Worm (Caenorhabditis elegans): ENCODE measurements around the gene pes-10.

Gene pes-10

DNA sequence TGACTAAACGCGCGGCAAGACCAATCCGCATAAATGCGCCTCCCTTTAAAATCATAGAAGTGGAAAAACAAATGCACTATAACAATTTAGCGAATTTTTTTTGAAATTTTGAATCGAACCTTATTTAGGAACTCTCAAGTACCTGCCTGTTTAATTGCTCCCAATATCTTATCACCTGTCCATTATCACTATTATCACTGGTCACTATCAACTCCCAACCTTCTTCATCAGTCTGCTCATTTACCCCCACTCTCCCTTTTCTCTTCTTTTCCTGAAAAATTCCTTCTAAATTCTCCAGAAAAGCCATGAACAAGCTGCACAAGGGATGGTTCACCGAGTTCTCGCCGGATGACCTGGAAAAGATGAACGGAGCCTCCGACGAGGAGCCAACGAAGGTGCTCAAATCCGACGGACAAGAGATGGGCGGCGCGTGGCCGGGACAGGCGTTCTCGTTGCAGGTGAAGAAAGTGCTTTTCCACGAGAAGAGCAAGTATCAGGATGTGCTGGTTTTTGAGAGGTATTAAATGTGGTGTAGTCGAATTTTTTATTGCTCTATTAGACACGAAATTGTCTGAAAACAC, 40.9 kb downstream of the pes-10 start, which contains the start of gene spds-1:
spds-1 (plus strand) TSS at position 298 of the 581 bp plus-strand sequence.
- peak; percentile 59 for TF ChIP-seq elt-2 (tag; optimal IDR thresholded peaks at IDR 0.05)
- no peak for TF ChIP-seq lsy-12 (tag; optimal IDR thresholded peaks at IDR 0.05)
- TF ChIP-seq nhr-12 (tag; optimal IDR thresholded peaks at IDR 0.05): no peak
- TF ChIP-seq pqm-1 (tag; optimal IDR thresholded peaks at IDR 0.05): peak; percentile 28

DNA sequence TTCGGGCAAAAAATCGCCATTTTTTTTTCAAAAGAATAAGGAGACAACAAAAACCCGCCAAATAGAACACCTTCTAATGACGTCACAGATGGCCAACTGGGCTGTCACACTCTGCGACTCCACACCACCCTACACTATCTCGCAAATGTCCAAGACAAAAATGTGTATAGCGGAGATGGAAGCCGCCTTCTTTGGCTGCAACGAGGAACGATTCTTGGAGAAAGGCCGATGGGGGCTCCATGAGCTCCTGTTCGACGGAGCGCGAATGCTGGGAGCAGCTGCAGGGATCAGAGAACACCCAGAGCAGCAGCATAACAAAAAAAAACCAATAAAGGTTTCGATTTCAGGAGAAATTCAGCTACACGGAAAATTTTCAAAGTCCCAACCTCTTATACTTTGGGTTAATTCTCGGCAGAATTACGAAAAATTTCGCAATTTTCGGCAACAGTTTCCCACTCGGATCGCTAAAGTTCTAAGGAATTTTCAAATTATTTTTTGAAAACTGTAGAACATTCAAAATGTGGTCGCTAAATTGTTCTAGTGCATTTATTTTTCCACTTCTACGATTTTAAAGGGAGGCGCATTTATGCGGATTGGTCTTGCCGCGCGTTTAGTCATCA, 41.8 kb downstream of the pes-10 start:
- no peak for TF ChIP-seq nhr-67 (tag; optimal IDR thresholded peaks at IDR 0.05)
- peak; percentile 21 for TF ChIP-seq pha-4 (tag; optimal IDR thresholded peaks at IDR 0.05)
- no peak for TF ChIP-seq nhr-43 (tag; optimal IDR thresholded peaks at IDR 0.05; ENCODE audit: poor library complexity, severe bottlenecking)
- TF ChIP-seq eor-1 (tag; optimal IDR thresholded peaks at IDR 0.05): no peak
- peak; percentile 72 for TF ChIP-seq nfya-1 (tag; optimal IDR thresholded peaks at IDR 0.05; ENCODE audit: insufficient read depth)
- no peak for TF ChIP-seq elt-1 (tag; optimal IDR thresholded peaks at IDR 0.05)
- no peak for TF ChIP-seq pqm-1 (tag; optimal IDR thresholded peaks at IDR 0.05)
- no peak for TF ChIP-seq lsy-12 (tag; optimal IDR thresholded peaks at IDR 0.05)
- no peak for TF ChIP-seq zag-1 (tag; optimal IDR thresholded peaks at IDR 0.05)
- no peak for TF ChIP-seq aly-2 (tag; optimal IDR thresholded peaks at IDR 0.05)
- no peak for TF ChIP-seq daf-12 (tag; optimal IDR thresholded peaks at IDR 0.05)
- peak; percentile 58 for TF ChIP-seq lin-39 (tag; optimal IDR thresholded peaks at IDR 0.05)
- no peak for TF ChIP-seq nhr-25 (tag; optimal IDR thresholded peaks at IDR 0.05)
- TF ChIP-seq nhr-76 (tag; optimal IDR thresholded peaks at IDR 0.05): no peak
- TF ChIP-seq ceh-9 (tag; optimal IDR thresholded peaks at IDR 0.05): no peak
- no peak for TF ChIP-seq snpc-4 (tag; optimal IDR thresholded peaks at IDR 0.05)
- TF ChIP-seq hmg-11 (tag; optimal IDR thresholded peaks at IDR 0.05): peak; percentile 79
- TF ChIP-seq ceh-28 (tag; optimal IDR thresholded peaks at IDR 0.05): no peak
- TF ChIP-seq elt-3 (tag; optimal IDR thresholded peaks at IDR 0.05): no peak
- TF ChIP-seq ztf-4 (tag; optimal IDR thresholded peaks at IDR 0.05): no peak
- TF ChIP-seq ZK546.5 (tag; optimal IDR thresholded peaks at IDR 0.05): no peak
- no peak for TF ChIP-seq R02D3.7 (tag; optimal IDR thresholded peaks at IDR 0.05)
- TF ChIP-seq skn-1 (tag; optimal IDR thresholded peaks at IDR 0.05): no peak
- no peak for TF ChIP-seq mml-1 (tag; optimal IDR thresholded peaks at IDR 0.05)
- TF ChIP-seq nhr-237 (tag; optimal IDR thresholded peaks at IDR 0.05): no peak
- no peak for TF ChIP-seq ceh-16 (tag; optimal IDR thresholded peaks at IDR 0.05)
- no peak for TF ChIP-seq jun-1 (tag; optimal IDR thresholded peaks at IDR 0.05)
- TF ChIP-seq nhr-28 (tag; optimal IDR thresholded peaks at IDR 0.05): no peak
- TF ChIP-seq nhr-12 (tag; optimal IDR thresholded peaks at IDR 0.05): no peak
- TF ChIP-seq nhr-11 (tag; optimal IDR thresholded peaks at IDR 0.05): no peak
- TF ChIP-seq tbx-2 (tag; optimal IDR thresholded peaks at IDR 0.05): no peak
- TF ChIP-seq nhr-23 (tag; optimal IDR thresholded peaks at IDR 0.05): no peak
- peak; percentile 79 for TF ChIP-seq lin-15B (tag; optimal IDR thresholded peaks at IDR 0.05)
- TF ChIP-seq sea-2 (GFP tag; optimal IDR thresholded peaks at IDR 0.05): no peak
- TF ChIP-seq unc-39 (tag; optimal IDR thresholded peaks at IDR 0.05): no peak
- peak; percentile 29 for TF ChIP-seq ama-1 (optimal IDR thresholded peaks at IDR 0.05)
- no peak for TF ChIP-seq fkh-2 (tag; optimal IDR thresholded peaks at IDR 0.05)
- no peak for TF ChIP-seq mdl-1 (tag; optimal IDR thresholded peaks at IDR 0.05)
- no peak for TF ChIP-seq fos-1 (tag; optimal IDR thresholded peaks at IDR 0.05)
- TF ChIP-seq nhr-77 (tag; optimal IDR thresholded peaks at IDR 0.05): no peak
- peak; percentile 1 for TF ChIP-seq egl-5 (tag; optimal IDR thresholded peaks at IDR 0.05)
- no peak for TF ChIP-seq ztf-11 (tag; optimal IDR thresholded peaks at IDR 0.05)
- no peak for TF ChIP-seq egl-27 (tag; optimal IDR thresholded peaks at IDR 0.05)
- TF ChIP-seq ceh-82 (tag; optimal IDR thresholded peaks at IDR 0.05): no peak
- TF ChIP-seq elt-2 (tag; optimal IDR thresholded peaks at IDR 0.05): no peak
- no peak for TF ChIP-seq unc-62 (GFP tag; optimal IDR thresholded peaks at IDR 0.05)
- no peak for TF ChIP-seq fkh-10 (GFP tag; optimal IDR thresholded peaks at IDR 0.05)
